Worm (Caenorhabditis elegans) whole organism, L3 larva: Measurements from ENCODE around the gene K08B12.1.
A peak's percentile ranks its signal among the peaks of the same experiment; 100 is the strongest.

Experiments
- R02D3.7 ChIP-seq: fragments of 150-350 bp; optimal IDR thresholded peaks from 2 replicates; lab custom pipeline; 2014; ENCODE audit warnings: missing biosample characterization, missing genetic modification characterization
- ZK546.5 ChIP-seq: sonication (generic microtip); optimal IDR thresholded peaks from 2 replicates; lab custom pipeline; 2017; ENCODE audit warnings: missing biosample characterization, missing genetic modification characterization
- aly-2 ChIP-seq: fragments of 150-350 bp; optimal IDR thresholded peaks from 2 replicates; lab custom pipeline; 2014; ENCODE audit warnings: missing biosample characterization, missing genetic modification characterization
- ama-1 ChIP-seq: fragments of 150-350 bp; optimal IDR thresholded peaks from 2 replicates; lab custom pipeline; 2018
- ceh-16 ChIP-seq: sonication (generic microtip); optimal IDR thresholded peaks from 2 replicates; lab custom pipeline; 2017; ENCODE audit warnings: missing biosample characterization, missing genetic modification characterization
- ceh-82 ChIP-seq: fragments of 150-350 bp; optimal IDR thresholded peaks from 2 replicates; lab custom pipeline; 2014; ENCODE audit warnings: missing biosample characterization, missing genetic modification characterization
- ceh-9 ChIP-seq: sonication (generic microtip); optimal IDR thresholded peaks from 2 replicates; lab custom pipeline; 2018; ENCODE audit warnings: missing biosample characterization, missing genetic modification characterization
- daf-12 ChIP-seq: fragments of 150-350 bp; optimal IDR thresholded peaks from 2 replicates; lab custom pipeline; 2014; ENCODE audit warnings: missing biosample characterization, missing genetic modification reagents, missing genetic modification characterization
- egl-27 ChIP-seq: sonication (generic microtip); optimal IDR thresholded peaks from 4 replicates; lab custom pipeline; 2017; ENCODE audit warnings: missing biosample characterization, missing genetic modification reagents, missing genetic modification characterization
- egl-5 ChIP-seq: fragments of 150-350 bp; optimal IDR thresholded peaks from 2 replicates; lab custom pipeline; 2017; ENCODE audit warnings: missing biosample characterization, missing genetic modification reagents, missing genetic modification characterization, inconsistent platforms
- elt-1 ChIP-seq: fragments of 150-350 bp; optimal IDR thresholded peaks from 2 replicates; lab custom pipeline; 2014; ENCODE audit warnings: missing biosample characterization, missing genetic modification characterization
- elt-2 ChIP-seq: sonication (generic microtip); optimal IDR thresholded peaks from 2 replicates; lab custom pipeline; 2016; ENCODE audit warnings: missing genetic modification reagents, mild to moderate bottlenecking, missing genetic modification characterization, missing compliant biosample characterization
- elt-3 ChIP-seq, 3 experiments: fragments of 150-350 bp in 1 of 3; sonication (generic microtip) in 2 of 3; optimal IDR thresholded peaks; 2 replicates in 2 of 3; 4 replicates in 1 of 3; lab custom pipeline; 2014 to 2017; ENCODE audit warnings: missing biosample characterization in 3 of 3, missing genetic modification characterization in 3 of 3
- fkh-10 ChIP-seq: sonication (generic microtip); optimal IDR thresholded peaks from 2 replicates; lab custom pipeline; 2017; ENCODE audit warnings: missing biosample characterization, missing genetic modification reagents, missing genetic modification characterization
- fkh-2 ChIP-seq: fragments of 150-350 bp; optimal IDR thresholded peaks from 2 replicates; lab custom pipeline; 2014; ENCODE audit warnings: missing biosample characterization, missing genetic modification reagents, missing genetic modification characterization
- jun-1 ChIP-seq: fragments of 150-350 bp; optimal IDR thresholded peaks from 2 replicates; lab custom pipeline; 2014; ENCODE audit warnings: missing biosample characterization, missing genetic modification reagents, missing genetic modification characterization
- lin-15B ChIP-seq: fragments of 150-350 bp; optimal IDR thresholded peaks from 2 replicates; lab custom pipeline; 2014; ENCODE audit warnings: missing biosample characterization, missing genetic modification characterization
- lin-39 ChIP-seq: fragments of 150-350 bp; optimal IDR thresholded peaks from 2 replicates; lab custom pipeline; 2018; ENCODE audit warnings: missing biosample characterization, missing genetic modification reagents, missing genetic modification characterization
- lsy-12 ChIP-seq: sonication (generic microtip); optimal IDR thresholded peaks from 2 replicates; lab custom pipeline; 2016; ENCODE audit warnings: mild to moderate bottlenecking, missing genetic modification characterization, missing compliant biosample characterization
- mml-1 ChIP-seq: fragments of 150-350 bp; sonication (generic microtip); optimal IDR thresholded peaks from 3 replicates; lab custom pipeline; 2014; ENCODE audit warnings: missing biosample characterization, missing genetic modification characterization
- nfya-1 ChIP-seq: sonication (generic microtip); optimal IDR thresholded peaks from 2 replicates; lab custom pipeline; 2017; ENCODE audit warnings: missing genetic modification characterization, mild to moderate bottlenecking, missing compliant biosample characterization, antibody characterized with exemption, moderate library complexity; ENCODE audit not compliant: insufficient read depth
- nhr-11 ChIP-seq: fragments of 150-350 bp; optimal IDR thresholded peaks from 2 replicates; lab custom pipeline; 2014; ENCODE audit warnings: missing biosample characterization, missing genetic modification characterization
- nhr-12 ChIP-seq: fragments of 150-350 bp; optimal IDR thresholded peaks from 2 replicates; lab custom pipeline; 2014; ENCODE audit warnings: missing biosample characterization, missing genetic modification characterization
- nhr-23 ChIP-seq: fragments of 150-350 bp; optimal IDR thresholded peaks from 2 replicates; lab custom pipeline; 2014; ENCODE audit warnings: missing biosample characterization, missing genetic modification reagents, missing genetic modification characterization
- nhr-237 ChIP-seq: fragments of 150-350 bp; optimal IDR thresholded peaks from 2 replicates; lab custom pipeline; 2014; ENCODE audit warnings: missing biosample characterization, missing genetic modification characterization
- nhr-25 ChIP-seq: sonication (generic microtip); optimal IDR thresholded peaks from 2 replicates; lab custom pipeline; 2017; ENCODE audit warnings: missing biosample characterization, missing genetic modification characterization
- nhr-28 ChIP-seq: fragments of 150-350 bp; optimal IDR thresholded peaks from 2 replicates; lab custom pipeline; 2014; ENCODE audit warnings: missing biosample characterization, missing genetic modification characterization
- nhr-43 ChIP-seq: sonication (generic microtip); optimal IDR thresholded peaks from 2 replicates; lab custom pipeline; 2016; ENCODE audit warnings: mild to moderate bottlenecking, missing genetic modification characterization, missing compliant biosample characterization; ENCODE audit not compliant: poor library complexity, severe bottlenecking
- nhr-67 ChIP-seq: fragments of 150-350 bp; optimal IDR thresholded peaks from 2 replicates; lab custom pipeline; 2014; ENCODE audit warnings: missing biosample characterization, missing genetic modification characterization
- nhr-76 ChIP-seq: fragments of 150-350 bp; sonication (generic microtip); optimal IDR thresholded peaks from 5 replicates; lab custom pipeline; 2014; ENCODE audit warnings: missing biosample characterization, missing genetic modification characterization
- nhr-77 ChIP-seq: fragments of 150-350 bp; optimal IDR thresholded peaks from 2 replicates; lab custom pipeline; 2014; ENCODE audit warnings: missing biosample characterization, missing genetic modification characterization
- pha-4 ChIP-seq: fragments of 150-350 bp; optimal IDR thresholded peaks from 2 replicates; lab custom pipeline; 2014; ENCODE audit warnings: missing biosample characterization, missing genetic modification reagents, missing genetic modification characterization
- pqm-1 ChIP-seq: fragments of 150-350 bp; optimal IDR thresholded peaks from 2 replicates; lab custom pipeline; 2017; ENCODE audit warnings: missing biosample characterization, missing genetic modification characterization, inconsistent platforms
- sea-2 ChIP-seq: fragments of 150-350 bp; sonication (generic microtip); optimal IDR thresholded peaks from 4 replicates; lab custom pipeline; 2014; ENCODE audit warnings: missing biosample characterization, missing genetic modification reagents, missing genetic modification characterization
- skn-1 ChIP-seq: fragments of 150-350 bp; optimal IDR thresholded peaks from 2 replicates; lab custom pipeline; 2014; ENCODE audit warnings: missing biosample characterization, missing genetic modification characterization
- snpc-4 ChIP-seq: fragments of 150-350 bp; optimal IDR thresholded peaks from 2 replicates; lab custom pipeline; 2014; ENCODE audit warnings: missing biosample characterization, missing genetic modification characterization
- tbx-2 ChIP-seq: sonication (generic microtip); optimal IDR thresholded peaks from 2 replicates; lab custom pipeline; 2016; ENCODE audit warnings: mild to moderate bottlenecking, missing genetic modification characterization, missing compliant biosample characterization
- unc-39 ChIP-seq: sonication (generic microtip); optimal IDR thresholded peaks from 4 replicates; lab custom pipeline; 2017; ENCODE audit warnings: missing biosample characterization, missing genetic modification characterization
- unc-62 ChIP-seq: fragments of 150-350 bp; sonication (generic microtip); optimal IDR thresholded peaks from 4 replicates; lab custom pipeline; 2014; ENCODE audit warnings: missing biosample characterization, missing genetic modification reagents, missing genetic modification characterization
- zag-1 ChIP-seq: fragments of 150-350 bp; optimal IDR thresholded peaks from 2 replicates; lab custom pipeline; 2014; ENCODE audit warnings: missing biosample characterization, missing genetic modification characterization
- ztf-11 ChIP-seq: fragments of 150-350 bp; optimal IDR thresholded peaks from 2 replicates; lab custom pipeline; 2014; ENCODE audit warnings: missing biosample characterization, missing genetic modification characterization

K08B12.1 gene

DNA sequence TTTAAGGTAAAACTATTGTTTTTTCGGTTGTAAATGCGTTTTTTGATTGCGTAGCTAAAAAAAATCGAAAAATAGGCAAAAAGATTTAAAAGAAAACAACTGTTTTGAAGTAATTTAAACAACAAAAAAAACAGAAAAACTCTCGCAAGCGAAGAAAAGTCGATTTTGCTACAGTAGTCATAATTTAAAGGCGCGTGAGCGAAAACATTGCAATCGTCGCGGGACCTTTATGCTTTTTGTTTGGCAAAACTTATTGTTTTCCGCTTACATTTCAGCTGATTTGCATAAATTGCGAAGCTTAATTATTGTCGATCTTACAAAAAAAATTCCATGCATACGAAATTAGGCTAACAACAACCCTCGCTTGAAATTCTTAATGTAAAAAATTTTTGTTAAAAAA lies 8.8 kb downstream of the K08B12.1 start:
- TF ChIP-seq snpc-4 (tag; lab: Kevin White, UChicago) = no peak
- no peak for TF ChIP-seq nhr-12 (tag; lab: Kevin White, UChicago)
- TF ChIP-seq fkh-2 (tag; lab: Kevin White, UChicago) = no peak

DNA sequence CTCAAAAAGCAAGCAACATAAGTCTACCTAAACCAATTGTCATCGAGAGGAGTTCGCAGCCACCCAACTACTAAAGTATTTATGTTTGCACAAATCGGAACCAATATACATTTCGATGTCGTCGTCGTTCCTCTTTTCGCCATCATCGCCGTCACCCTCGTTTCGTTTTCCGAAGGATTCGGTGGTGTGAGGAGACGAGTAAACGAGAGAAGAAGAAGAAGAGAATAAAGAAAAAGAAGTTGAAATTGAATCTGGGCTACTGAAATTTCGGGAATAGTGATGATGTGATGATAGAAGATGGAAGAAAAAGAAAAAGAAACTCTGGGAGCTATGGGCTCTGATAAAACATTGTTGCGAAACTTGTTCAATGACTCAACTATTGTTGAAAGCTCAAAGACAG lies 9.4 kb downstream of the K08B12.1 start:
- no peak for TF ChIP-seq tbx-2 (tag; lab: Kevin White, UChicago)
- no peak for TF ChIP-seq nhr-43
- no peak for TF ChIP-seq R02D3.7 (tag; lab: Kevin White, UChicago)
- TF ChIP-seq ceh-9 = no peak
- TF ChIP-seq ama-1 = no peak
- no peak for TF ChIP-seq lin-15B (tag; lab: Kevin White, UChicago)
- no peak for TF ChIP-seq nhr-77 (tag; lab: Kevin White, UChicago)
- TF ChIP-seq nhr-23 (tag; lab: Kevin White, UChicago) = no peak
- TF ChIP-seq daf-12 (tag; lab: Kevin White, UChicago) = no peak
- TF ChIP-seq elt-2 (tag; lab: Kevin White, UChicago) = no peak
- no peak for TF ChIP-seq unc-39 (tag; lab: Kevin White, UChicago)
- no peak for TF ChIP-seq lsy-12 (tag; lab: Kevin White, UChicago)
- TF ChIP-seq nfya-1 (tag; lab: Kevin White, UChicago) = no peak
- TF ChIP-seq jun-1 (tag; lab: Kevin White, UChicago) = no peak
- TF ChIP-seq pqm-1 (tag; lab: Kevin White, UChicago) = no peak
- no peak for TF ChIP-seq nhr-237

DNA sequence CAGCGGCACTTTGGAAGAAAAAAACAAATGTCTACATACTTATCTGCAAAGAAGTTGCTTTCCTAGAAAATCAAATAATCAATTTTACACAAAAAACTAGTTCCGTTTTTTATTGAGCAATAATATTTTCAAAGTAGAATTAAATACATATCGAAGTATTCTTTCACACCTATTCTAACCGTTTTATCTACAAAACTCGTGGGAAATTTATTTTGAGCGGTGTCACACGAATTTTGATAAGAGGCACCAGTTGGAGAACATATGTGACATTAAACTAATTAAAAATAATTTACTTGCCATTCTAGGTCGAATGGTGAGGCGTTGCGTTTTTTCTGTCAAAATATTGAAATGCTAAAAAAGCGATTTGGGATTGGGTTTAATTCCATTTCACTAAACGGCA lies 9.8 kb downstream of the K08B12.1 start:
- no peak for TF ChIP-seq nhr-76 (tag; lab: Kevin White, UChicago)
- no peak for TF ChIP-seq nhr-28 (tag; lab: Kevin White, UChicago)
- no peak for TF ChIP-seq egl-5 (tag; lab: Kevin White, UChicago)
- peak; percentile 61 for TF ChIP-seq elt-2 (tag; lab: Kevin White, UChicago)
- peak; percentile 43 for TF ChIP-seq pha-4

DNA sequence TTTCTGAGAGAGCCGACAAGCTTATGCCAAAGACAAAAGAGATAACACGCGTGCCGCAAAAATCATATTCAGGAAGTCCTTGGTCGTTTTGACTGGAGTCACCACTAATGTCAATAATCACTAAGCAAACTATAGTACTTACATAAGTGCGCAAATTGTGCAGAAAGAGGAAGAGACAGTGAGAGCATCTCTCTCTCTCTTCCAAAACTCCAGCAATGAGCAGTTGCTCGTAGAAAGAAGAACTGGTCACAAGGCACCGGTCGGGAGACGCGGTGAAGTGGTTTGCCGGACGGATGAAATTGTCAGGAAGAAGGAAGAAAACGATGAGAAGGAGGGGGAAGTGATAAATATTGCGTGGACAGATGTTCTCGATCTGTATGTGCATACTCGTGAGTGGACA lies 10.9 kb downstream of the K08B12.1 start:
- peak; percentile 67 for TF ChIP-seq pha-4
- peak; percentile 19 for TF ChIP-seq nfya-1 (tag; lab: Kevin White, UChicago)
- no peak for TF ChIP-seq skn-1
- TF ChIP-seq, all 47 proteins: peak for 2

DNA sequence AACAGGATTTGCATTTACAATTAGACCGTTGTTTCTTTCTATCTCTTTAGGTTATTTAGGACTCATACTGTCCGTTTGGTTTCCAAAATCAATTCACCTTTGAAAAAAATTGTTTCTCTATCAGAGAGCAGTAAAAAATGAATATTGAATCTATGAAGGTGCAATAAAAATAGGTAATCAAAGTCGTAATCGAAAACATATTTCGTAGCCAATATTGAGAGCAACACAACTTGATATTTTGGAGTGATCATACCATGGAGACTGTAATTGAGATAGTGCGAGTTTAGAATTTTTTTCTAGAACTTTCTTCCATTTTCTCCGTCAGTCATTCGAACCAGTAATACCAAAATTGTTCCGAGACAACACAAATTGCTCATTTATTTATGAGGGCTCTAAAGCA lies 11.4 kb downstream of the K08B12.1 start, which contains the start of gene F31F7.2:
Gene F31F7.2, plus strand, starts transcription at position 301 of the 400 bp plus-strand sequence.
- TF ChIP-seq lin-15B (tag; lab: Kevin White, UChicago) (no peak), ceh-82 (tag; lab: Kevin White, UChicago) (no peak), aly-2 (tag; lab: Kevin White, UChicago) (no peak), nhr-237 (no peak), nhr-11 (tag; lab: Kevin White, UChicago) (no peak), fkh-10 (GFP tag; lab: Kevin White, UChicago) (no peak), elt-1 (tag; lab: Kevin White, UChicago) (no peak), nhr-76 (tag; lab: Kevin White, UChicago) (no peak), pqm-1 (tag; lab: Kevin White, UChicago) (no peak), unc-62 (no peak), mml-1 (tag; lab: Kevin White, UChicago) (no peak), ztf-11 (tag; lab: Kevin White, UChicago) (no peak), nhr-67 (no peak), ZK546.5 (tag; lab: Kevin White, UChicago) (no peak), daf-12 (tag; lab: Kevin White, UChicago) (no peak)

DNA sequence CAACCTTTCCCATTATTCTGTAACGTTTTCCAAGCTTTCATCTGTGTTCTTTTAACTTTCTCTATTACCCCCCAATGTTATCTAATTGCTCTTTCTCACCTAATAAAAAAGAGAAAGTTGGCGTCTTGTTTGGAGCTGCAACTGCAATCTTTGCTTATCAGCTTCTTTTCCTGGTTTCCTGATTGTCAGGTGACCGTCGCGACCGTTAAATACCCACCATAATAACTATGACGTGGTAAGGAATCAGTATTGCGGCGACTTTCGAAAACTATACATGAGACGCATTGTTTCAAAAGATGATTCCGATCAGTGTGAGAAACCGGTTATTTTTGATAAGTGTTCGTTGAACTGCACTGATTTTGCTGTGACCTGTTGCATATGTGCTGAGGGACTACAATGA lies 16.0 kb downstream of the K08B12.1 start:
- peak; percentile 83 for TF ChIP-seq nhr-43
- TF ChIP-seq pqm-1 (tag; lab: Kevin White, UChicago) = peak; percentile 96
- TF ChIP-seq lin-39 (tag; lab: Kevin White, UChicago) = no peak
- no peak for TF ChIP-seq ZK546.5 (tag; lab: Kevin White, UChicago)
- TF ChIP-seq aly-2 (tag; lab: Kevin White, UChicago) = no peak
- TF ChIP-seq elt-2 (tag; lab: Kevin White, UChicago) = peak; percentile 97
- TF ChIP-seq tbx-2 (tag; lab: Kevin White, UChicago) = peak; percentile 12
- TF ChIP-seq egl-27 (tag; lab: Kevin White, UChicago) = peak; percentile 34
- TF ChIP-seq snpc-4 (tag; lab: Kevin White, UChicago) = no peak
- TF ChIP-seq nhr-76 (tag; lab: Kevin White, UChicago) = no peak
- peak; percentile 60 for TF ChIP-seq pha-4
- no peak for TF ChIP-seq elt-1 (tag; lab: Kevin White, UChicago)
- TF ChIP-seq daf-12 (tag; lab: Kevin White, UChicago) = no peak
- peak in 1 of 3 experiments; percentile 69 for TF ChIP-seq elt-3 (tag; optimal IDR thresholded peaks at IDR 0.05; lab: Kevin White, UChicago)
- TF ChIP-seq jun-1 (tag; lab: Kevin White, UChicago) = peak; percentile 88
- TF ChIP-seq ceh-16 (tag; lab: Kevin White, UChicago) = no peak
- TF ChIP-seq sea-2 (GFP tag; lab: Kevin White, UChicago) = no peak
- no peak for TF ChIP-seq mml-1 (tag; lab: Kevin White, UChicago)
- no peak for TF ChIP-seq egl-5 (tag; lab: Kevin White, UChicago)
- TF ChIP-seq ceh-82 (tag; lab: Kevin White, UChicago) = no peak
- peak; percentile 76 for TF ChIP-seq nhr-23 (tag; lab: Kevin White, UChicago)
- peak; percentile 44 for TF ChIP-seq nhr-25
- no peak for TF ChIP-seq fkh-2 (tag; lab: Kevin White, UChicago)
- TF ChIP-seq zag-1 (tag; lab: Kevin White, UChicago) = no peak
- no peak for TF ChIP-seq R02D3.7 (tag; lab: Kevin White, UChicago)
